Worm (Caenorhabditis elegans): Measurements from ENCODE around the gene C02C6.14.

DNA sequence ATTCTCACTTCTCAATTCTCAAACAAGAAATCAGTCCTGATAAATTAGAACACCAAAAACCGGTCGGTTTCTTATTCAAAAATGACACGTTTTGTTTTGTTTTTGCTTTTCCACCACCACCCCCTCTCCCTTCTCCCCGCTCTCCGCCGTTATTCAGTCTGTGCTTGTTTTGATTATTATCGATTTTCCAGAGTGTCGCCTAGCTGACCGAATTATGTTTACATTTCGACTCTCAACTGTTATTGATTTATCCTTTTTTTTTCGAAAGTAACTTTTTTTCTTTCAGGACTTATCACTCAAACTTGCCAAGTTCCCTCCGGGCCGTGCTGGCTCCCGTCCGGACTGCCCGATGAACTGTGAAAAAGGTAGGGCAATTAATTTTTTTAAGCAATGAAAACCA is 44.1 kb upstream of the C02C6.14 start, which contains the start of gene gob-1:
- TF ChIP-seq nhr-11 (tag; optimal IDR thresholded peaks at IDR 0.05) (no peak), nhr-28 (tag; optimal IDR thresholded peaks at IDR 0.05) (no peak), ceh-82 (tag; optimal IDR thresholded peaks at IDR 0.05) (no peak), dpl-1 (GFP tag; optimal IDR thresholded peaks at IDR 0.05) (no peak), ets-5 (GFP tag; IDR thresholded peaks at IDR 0.05) (no peak), nhr-237 (tag; optimal IDR thresholded peaks at IDR 0.05) (no peak), nhr-77 (tag; optimal IDR thresholded peaks at IDR 0.05) (no peak)
